Fruit fly (Drosophila melanogaster): ENCODE measurements around the gene Pak3.

The Pak3 gene

dm6 chr3R:16432665-16433065 is 21.0 kb downstream of the Pak3 start, which contains the start of gene Fntb (continued):
- no peak for TF ChIP-seq CG8359 (GFP tag; optimal IDR thresholded peaks at IDR 0.05; ENCODE audit: borderline replicate concordance)
- TF ChIP-seq gsb (GFP tag; IDR thresholded peaks at IDR 0.05) = no peak
- TF ChIP-seq Optix (GFP tag; IDR thresholded peaks at IDR 0.05) = no peak
- peak; percentile 33 for TF ChIP-seq schlank (tag; optimal IDR thresholded peaks at IDR 0.05)
- TF ChIP-seq CG13624 (GFP tag; optimal IDR thresholded peaks at IDR 0.05) = no peak
- TF ChIP-seq CG2116 (GFP tag; optimal IDR thresholded peaks at IDR 0.05) = peak; percentile 49
- no peak for TF ChIP-seq CG31224 (GFP tag; IDR thresholded peaks at IDR 0.05)
- TF ChIP-seq dm (GFP tag; optimal IDR thresholded peaks at IDR 0.05) = no peak
- TF ChIP-seq corto (GFP tag; optimal IDR thresholded peaks at IDR 0.05) = no peak
- TF ChIP-seq CG31388 (GFP tag; optimal IDR thresholded peaks at IDR 0.05) = peak; percentile 12
- no peak for TF ChIP-seq prd (optimal IDR thresholded peaks at IDR 0.05)
- TF ChIP-seq prd (GFP tag; IDR thresholded peaks at IDR 0.05) = peak; percentile 72
- TF ChIP-seq CG2712 (tag; optimal IDR thresholded peaks at IDR 0.05) = peak; percentile 81
- no peak for TF ChIP-seq dati (GFP tag; IDR thresholded peaks at IDR 0.05)
- peak; percentile 29 for TF ChIP-seq CG7786 (GFP tag; optimal IDR thresholded peaks at IDR 0.05)
- peak; percentile 71 for TF ChIP-seq sug (tag; optimal IDR thresholded peaks at IDR 0.05)
- TF ChIP-seq Deaf1 (tag; optimal IDR thresholded peaks at IDR 0.05) = no peak
- TF ChIP-seq Doc3 (GFP tag; IDR thresholded peaks at IDR 0.05; ENCODE audit: partially characterized antibody) = 0 out of 3 replicates have a peak, but pooled peaks have one; percentile 24
- TF ChIP-seq CG2875 (GFP tag; optimal IDR thresholded peaks at IDR 0.05) = peak; percentile 44
- TF ChIP-seq fru (optimal IDR thresholded peaks at IDR 0.05) = no peak
- TF ChIP-seq fd96Cb (tag; optimal IDR thresholded peaks at IDR 0.05) = peak; percentile 70
- TF ChIP-seq MBD-R2 (GFP tag; IDR thresholded peaks at IDR 0.05) = peak; percentile 72
- TF ChIP-seq CG2120 (GFP tag; optimal IDR thresholded peaks at IDR 0.05) = peak; percentile 78
- peak; percentile 73 for TF ChIP-seq Ptx1 (GFP tag; IDR thresholded peaks at IDR 0.05)
- peak; percentile 63 for TF ChIP-seq sob (GFP tag; IDR thresholded peaks at IDR 0.05)
- peak; percentile 48 for TF ChIP-seq CG12299 (tag; optimal IDR thresholded peaks at IDR 0.05)
- no peak for TF ChIP-seq Sox100B (GFP tag; optimal IDR thresholded peaks at IDR 0.05)
- no peak for TF ChIP-seq aop (GFP tag; IDR thresholded peaks at IDR 0.05)
- peak; percentile 81 for TF ChIP-seq sens (GFP tag)
- TF ChIP-seq stc (GFP tag; IDR thresholded peaks at IDR 0.05) = no peak
- peak; percentile 65 for TF ChIP-seq CG18476 (GFP tag; optimal IDR thresholded peaks at IDR 0.05)
- peak; percentile 45 for TF ChIP-seq CG16815 (GFP tag; optimal IDR thresholded peaks at IDR 0.05)
- TF ChIP-seq CG7987 (GFP tag; optimal IDR thresholded peaks at IDR 0.05) = no peak
- no peak for TF ChIP-seq unc-4 (GFP tag; IDR thresholded peaks at IDR 0.05; ENCODE audit: partially characterized antibody)
- TF ChIP-seq amos (GFP tag; IDR thresholded peaks at IDR 0.05; ENCODE audit: partially characterized antibody) = no peak
- no peak for TF ChIP-seq ERR (GFP tag; optimal IDR thresholded peaks at IDR 0.05)
- peak; percentile 52 for TF ChIP-seq CG8290 (GFP tag; optimal IDR thresholded peaks at IDR 0.05)
- TF ChIP-seq CG8290 (tag; optimal IDR thresholded peaks at IDR 0.05) = no peak
- TF ChIP-seq dan (GFP tag; IDR thresholded peaks at IDR 0.05) = no peak
- peak; percentile 63 for TF ChIP-seq CG10543 (GFP tag; optimal IDR thresholded peaks at IDR 0.05)
- peak; percentile 79 for TF ChIP-seq grau (tag; optimal IDR thresholded peaks at IDR 0.05)
- no peak for TF ChIP-seq TFAM (GFP tag; optimal IDR thresholded peaks at IDR 0.05)
- TF ChIP-seq CG13894 (tag; optimal IDR thresholded peaks at IDR 0.05) = no peak
- TF ChIP-seq exex (tag; optimal IDR thresholded peaks at IDR 0.05) = no peak
- no peak for TF ChIP-seq Usf (GFP tag; optimal IDR thresholded peaks at IDR 0.05)
- 0 out of 3 replicates have a peak, but pooled peaks have one; percentile 46 for TF ChIP-seq gce (GFP tag; IDR thresholded peaks at IDR 0.05)
- peak; percentile 72 for TF ChIP-seq ind (GFP tag; optimal IDR thresholded peaks at IDR 0.05)
- TF ChIP-seq Myb (GFP tag; optimal IDR thresholded peaks at IDR 0.05) = no peak
- peak; percentile 73 for TF ChIP-seq CG10209 (GFP tag; optimal IDR thresholded peaks at IDR 0.05)
- TF ChIP-seq emc (GFP tag; optimal IDR thresholded peaks at IDR 0.05) = no peak
- peak; percentile 69 for TF ChIP-seq CG12659 (GFP tag; optimal IDR thresholded peaks at IDR 0.05)
- 0 out of 2 replicates have a peak, but pooled peaks have one; percentile 15 for TF ChIP-seq CG11085 (GFP tag; IDR thresholded peaks at IDR 0.05)
- TF ChIP-seq CG2889 (GFP tag; IDR thresholded peaks at IDR 0.05) = no peak
